Worm (Caenorhabditis elegans) whole organism, L1 larva: ENCODE data around the gene kreg-1.
A peak's percentile ranks its signal among the peaks of the same experiment; 100 is the strongest.

Experiments
- C16A3.4 ChIP-seq: fragments of 150-350 bp; optimal IDR thresholded peaks from 2 replicates; lab custom pipeline; 2014; ENCODE audit warnings: missing biosample characterization, missing genetic modification characterization
- aly-2 ChIP-seq: fragments of 150-350 bp; optimal IDR thresholded peaks from 2 replicates; lab custom pipeline; 2014; ENCODE audit warnings: missing biosample characterization, missing genetic modification characterization
- blmp-1 ChIP-seq: fragments of 150-350 bp; optimal IDR thresholded peaks from 2 replicates; lab custom pipeline; 2014; ENCODE audit warnings: missing biosample characterization, missing genetic modification characterization
- elt-2 ChIP-seq: sonication (generic microtip); optimal IDR thresholded peaks from 2 replicates; lab custom pipeline; 2016; ENCODE audit warnings: missing genetic modification characterization, mild to moderate bottlenecking, inconsistent platforms, missing compliant biosample characterization, missing genetic modification reagents
- lin-39 ChIP-seq: fragments of 150-350 bp; optimal IDR thresholded peaks from 2 replicates; lab custom pipeline; 2014; ENCODE audit warnings: missing biosample characterization, missing genetic modification reagents, missing genetic modification characterization
- nhr-11 ChIP-seq: fragments of 150-350 bp; optimal IDR thresholded peaks from 2 replicates; lab custom pipeline; 2014; ENCODE audit warnings: missing biosample characterization, missing genetic modification characterization
- nhr-47 ChIP-seq: sonication (generic microtip); optimal IDR thresholded peaks from 2 replicates; lab custom pipeline; 2016; ENCODE audit warnings: mild to moderate bottlenecking, missing genetic modification characterization, moderate library complexity, missing compliant biosample characterization
- nhr-71 ChIP-seq: sonication (generic microtip); optimal IDR thresholded peaks from 2 replicates; lab custom pipeline; 2016; ENCODE audit warnings: mild to moderate bottlenecking, missing genetic modification characterization, moderate library complexity, missing compliant biosample characterization
- nhr-76 ChIP-seq: sonication (generic microtip); optimal IDR thresholded peaks from 2 replicates; lab custom pipeline; 2017; ENCODE audit warnings: missing biosample characterization, missing genetic modification characterization
- nhr-77 ChIP-seq: fragments of 150-350 bp; optimal IDR thresholded peaks from 2 replicates; lab custom pipeline; 2014; ENCODE audit warnings: missing biosample characterization, missing genetic modification characterization
- nhr-84 ChIP-seq: sonication (generic microtip); optimal IDR thresholded peaks from 2 replicates; lab custom pipeline; 2017; ENCODE audit warnings: missing biosample characterization, missing genetic modification characterization
- nhr-90 ChIP-seq: sonication (generic microtip); optimal IDR thresholded peaks from 2 replicates; lab custom pipeline; 2016; ENCODE audit warnings: mild to moderate bottlenecking, missing genetic modification characterization, missing compliant biosample characterization; ENCODE audit not compliant: poor library complexity
- tbx-2 ChIP-seq: sonication (generic microtip); optimal IDR thresholded peaks from 2 replicates; lab custom pipeline; 2016; ENCODE audit warnings: missing genetic modification characterization, missing compliant biosample characterization
- tlp-1 ChIP-seq: fragments of 150-350 bp; optimal IDR thresholded peaks from 2 replicates; lab custom pipeline; 2014; ENCODE audit warnings: missing biosample characterization, missing genetic modification characterization
- ztf-11 ChIP-seq, 2 experiments: sonication (generic microtip); optimal IDR thresholded peaks; 2 replicates each; lab custom pipeline; 2016 to 2017; ENCODE audit warnings: missing genetic modification characterization in 2 of 2, missing biosample characterization in 1 of 2, missing compliant biosample characterization in 1 of 2

Gene kreg-1

DNA sequence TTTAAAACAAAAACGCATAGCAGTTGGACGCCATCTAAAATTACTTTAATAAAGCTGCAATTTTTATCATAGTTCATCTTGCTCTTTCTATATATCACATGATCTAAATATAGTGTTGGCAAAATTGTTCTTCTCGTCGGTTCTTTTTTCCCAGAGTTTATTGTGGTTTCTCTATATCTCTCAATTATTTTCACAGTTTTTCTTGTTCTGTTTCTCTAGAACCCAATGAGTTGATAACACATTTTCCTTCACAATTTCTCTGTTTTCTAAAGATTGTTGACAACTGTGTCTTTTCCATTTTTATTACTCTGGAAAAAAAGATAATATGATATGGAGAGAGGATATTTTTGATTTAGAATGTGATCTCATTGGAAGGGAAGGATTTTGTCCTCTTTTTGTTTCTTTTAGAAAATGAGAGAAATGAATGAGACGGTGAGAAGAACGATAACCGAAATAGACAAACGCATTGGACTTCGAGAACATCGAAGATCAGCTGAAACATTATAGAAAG is 44.8 kb downstream of the kreg-1 start (continued):
- no peak for TF ChIP-seq nhr-47
- no peak for TF ChIP-seq aly-2 (tag; lab: Kevin White, UChicago)
- no peak for TF ChIP-seq nhr-11 (tag; lab: Kevin White, UChicago)
- peak; percentile 40 for TF ChIP-seq blmp-1 (tag; lab: Kevin White, UChicago)
- TF ChIP-seq tbx-2 (tag; lab: Kevin White, UChicago) = no peak
- TF ChIP-seq, all 84 proteins: peak for 9

ce11 chrX:8755987-8756386 is 46.4 kb downstream of the kreg-1 start:
- TF ChIP-seq nhr-84 (tag; lab: Kevin White, UChicago) (no peak), nhr-77 (no peak), C16A3.4 (tag; lab: Kevin White, UChicago) (no peak), nhr-76 (tag; lab: Kevin White, UChicago) (no peak), tlp-1 (tag; lab: Kevin White, UChicago) (no peak), nhr-90 (tag; lab: Kevin White, UChicago) (peak; percentile 7), elt-2 (tag; lab: Kevin White, UChicago) (peak; percentile 73), nhr-71 (tag; lab: Kevin White, UChicago) (peak; percentile 32), lin-39 (tag; lab: Kevin White, UChicago) (no peak), ztf-11 (tag; optimal IDR thresholded peaks at IDR 0.05; lab: Kevin White, UChicago) (no peak)
